Worm (Caenorhabditis elegans): Measurements from ENCODE around the gene col-162.

ce11 chrV:13432364-13432763 is 9.4 kb upstream of the col-162 start, which contains the start of gene srd-17:
- TF ChIP-seq elt-1 (tag; optimal IDR thresholded peaks at IDR 0.05): no peak
- no peak for TF ChIP-seq skn-1 (tag; optimal IDR thresholded peaks at IDR 0.05)
- no peak for TF ChIP-seq nhr-77 (tag; optimal IDR thresholded peaks at IDR 0.05)
- no peak for TF ChIP-seq nhr-76 (tag; optimal IDR thresholded peaks at IDR 0.05)
- TF ChIP-seq egl-27 (tag; optimal IDR thresholded peaks at IDR 0.05): no peak
- no peak for TF ChIP-seq snpc-4 (tag; optimal IDR thresholded peaks at IDR 0.05)
- TF ChIP-seq elt-3 (tag; optimal IDR thresholded peaks at IDR 0.05): no peak
- no peak for TF ChIP-seq fos-1 (tag; optimal IDR thresholded peaks at IDR 0.05)
